Fruit fly (Drosophila melanogaster) whole organism, wandering third instar larva: Measurements from ENCODE around the gene Cpr97Eb.
A peak's percentile ranks its signal among the peaks of the same experiment; 100 is the strongest.

Experiments
- Abd-B ChIP-seq: fragments of >200 bp; optimal IDR thresholded peaks from 2 replicates; lab custom pipeline; 2017; ENCODE audit warnings: missing biosample characterization, missing genetic modification characterization
- CG32264 ChIP-seq: fragments of 200-800 bp; sonication (Bioruptor generic); optimal IDR thresholded peaks from 2 replicates; lab custom pipeline; 2016; ENCODE audit warnings: missing biosample characterization, missing genetic modification characterization
- CG9705 ChIP-seq: fragments of 200-800 bp; sonication (Bioruptor generic); optimal IDR thresholded peaks from 2 replicates; lab custom pipeline; 2018; ENCODE audit warnings: missing biosample characterization, mild to moderate bottlenecking, missing genetic modification characterization
- CrebA ChIP-seq: fragments of 200-800 bp; sonication (Bioruptor generic); optimal IDR thresholded peaks from 2 replicates; lab custom pipeline; 2016; ENCODE audit warnings: missing biosample characterization, mild to moderate bottlenecking, missing genetic modification characterization, borderline replicate concordance
- Dfd ChIP-seq: fragments of >200 bp; optimal IDR thresholded peaks from 2 replicates; lab custom pipeline; 2017; ENCODE audit warnings: missing biosample characterization, missing genetic modification characterization
- Dif ChIP-seq: fragments of 200-275, 200-300 bp; sonication (Bioruptor generic); optimal IDR thresholded peaks from 2 replicates; lab custom pipeline; 2018; ENCODE audit warnings: missing biosample characterization, missing genetic modification characterization; ENCODE audit not compliant: partially characterized antibody
- HLH106 ChIP-seq: fragments of 200-800 bp; optimal IDR thresholded peaks from 3 replicates; lab custom pipeline; 2019; ENCODE audit warnings: missing biosample characterization, mild to moderate bottlenecking, missing genetic modification characterization, moderate library complexity
- Hr83 ChIP-seq: fragments of 200-300 bp; sonication (Bioruptor generic); optimal IDR thresholded peaks from 2 replicates; lab custom pipeline; 2016; ENCODE audit warnings: missing biosample characterization, mild to moderate bottlenecking, missing genetic modification characterization, moderate library complexity; ENCODE audit not compliant: poor library complexity, severe bottlenecking
- Jra ChIP-seq: sonication (Bioruptor generic); optimal IDR thresholded peaks from 2 replicates; lab custom pipeline; 2016; ENCODE audit warnings: missing biosample characterization, missing genetic modification characterization
- Mio ChIP-seq: sonication (Bioruptor generic); optimal IDR thresholded peaks from 2 replicates; lab custom pipeline; 2016; ENCODE audit warnings: missing biosample characterization, missing genetic modification characterization
- Myc ChIP-seq: fragments of >200 bp; optimal IDR thresholded peaks from 2 replicates; lab custom pipeline; 2017
- N ChIP-seq: fragments of >200 bp; optimal IDR thresholded peaks from 2 replicates; lab custom pipeline; 2018; ENCODE audit warnings: missing biosample characterization, missing external identifiers, missing genetic modification characterization
- Rel ChIP-seq, 2 experiments: fragments of 200-800 bp; sonication (Bioruptor generic) in 1 of 2; optimal IDR thresholded peaks; 2 replicates in 1 of 2; 3 replicates in 1 of 2; lab custom pipeline; 2016 to 2019; ENCODE audit warnings: mild to moderate bottlenecking in 2 of 2, missing biosample characterization in 2 of 2, missing genetic modification characterization in 2 of 2, moderate library complexity in 1 of 2
- Sp1 ChIP-seq: fragments of 200-800 bp; sonication (Bioruptor generic); optimal IDR thresholded peaks from 3 replicates; lab custom pipeline; 2019; ENCODE audit warnings: missing biosample characterization, mild to moderate bottlenecking, missing genetic modification characterization, moderate library complexity
- Vsx2 ChIP-seq: fragments of 200-300, 225-300 bp; sonication (Bioruptor generic); optimal IDR thresholded peaks from 2 replicates; lab custom pipeline; 2018; ENCODE audit warnings: missing biosample characterization, missing genetic modification characterization; ENCODE audit not compliant: partially characterized antibody
- br ChIP-seq: fragments of 200-800 bp; sonication (Bioruptor generic); optimal IDR thresholded peaks from 2 replicates; lab custom pipeline; 2016; ENCODE audit warnings: missing biosample characterization, missing genetic modification characterization
- brk ChIP-seq: fragments of 200-800 bp; sonication (Bioruptor generic); optimal IDR thresholded peaks from 2 replicates; lab custom pipeline; 2016; ENCODE audit warnings: missing biosample characterization, mild to moderate bottlenecking, missing genetic modification characterization
- dl ChIP-seq, 2 experiments: fragments of 175-275, 200-275 bp in 1 of 2; fragments of 200-275 bp in 1 of 2; sonication (Bioruptor generic); optimal IDR thresholded peaks; lab custom pipeline; 2018; ENCODE audit warnings: mild to moderate bottlenecking in 2 of 2, missing biosample characterization in 2 of 2, missing genetic modification characterization in 2 of 2, moderate library complexity in 2 of 2; ENCODE audit not compliant: partially characterized antibody in 2 of 2, insufficient read depth in 1 of 2
- dmrt93B ChIP-seq: fragments of 200-800 bp; sonication (Bioruptor generic); optimal IDR thresholded peaks from 2 replicates; lab custom pipeline; 2018; ENCODE audit warnings: missing biosample characterization, mild to moderate bottlenecking, missing genetic modification characterization
- ey ChIP-seq: fragments of 200-800 bp; sonication (Bioruptor generic); optimal IDR thresholded peaks from 2 replicates; lab custom pipeline; 2016; ENCODE audit warnings: missing biosample characterization, missing genetic modification characterization
- foxo ChIP-seq, 2 experiments: fragments of 200-800 bp; sonication (Bioruptor generic); optimal IDR thresholded peaks; 2 replicates in 1 of 2; 3 replicates in 1 of 2; lab custom pipeline; 2016 to 2017; ENCODE audit warnings: missing biosample characterization in 2 of 2, missing genetic modification characterization in 2 of 2
- fru ChIP-seq: fragments of 200-800 bp; sonication (Bioruptor generic); optimal IDR thresholded peaks from 3 replicates; lab custom pipeline; 2016; ENCODE audit warnings: missing biosample characterization, mild to moderate bottlenecking, missing genetic modification characterization
- h ChIP-seq: fragments of 200-800 bp; sonication (Bioruptor generic); optimal IDR thresholded peaks from 3 replicates; lab custom pipeline; 2016; ENCODE audit warnings: missing biosample characterization, mild to moderate bottlenecking, missing genetic modification characterization
- jim ChIP-seq: fragments of 175-275, 200-325 bp; sonication (Bioruptor generic); optimal IDR thresholded peaks from 2 replicates; lab custom pipeline; 2016; ENCODE audit warnings: missing biosample characterization, mild to moderate bottlenecking, missing genetic modification characterization
- lola ChIP-seq: fragments of >200 bp; optimal IDR thresholded peaks from 2 replicates; lab custom pipeline; 2017; ENCODE audit warnings: missing biosample characterization, missing genetic modification characterization
- pan ChIP-seq: fragments of >200 bp; optimal IDR thresholded peaks from 2 replicates; lab custom pipeline; 2017
- rgr ChIP-seq: fragments of 200-800 bp; sonication (Bioruptor generic); optimal IDR thresholded peaks from 3 replicates; lab custom pipeline; 2016; ENCODE audit warnings: missing biosample characterization, mild to moderate bottlenecking, missing genetic modification characterization
- sage ChIP-seq: fragments of 200-800 bp; sonication (Bioruptor generic); optimal IDR thresholded peaks from 2 replicates; lab custom pipeline; 2016; ENCODE audit warnings: missing biosample characterization, mild to moderate bottlenecking, missing genetic modification characterization
- sv ChIP-seq: fragments of 200-800 bp; sonication (Bioruptor generic); optimal IDR thresholded peaks from 3 replicates; lab custom pipeline; 2016; ENCODE audit warnings: missing biosample characterization, missing genetic modification characterization
- tai ChIP-seq: sonication (Bioruptor generic); optimal IDR thresholded peaks from 2 replicates; lab custom pipeline; 2016; ENCODE audit warnings: missing biosample characterization, missing genetic modification characterization
- usp ChIP-seq: fragments of >200 bp; optimal IDR thresholded peaks from 2 replicates; lab custom pipeline; 2017; ENCODE audit warnings: missing biosample characterization, missing genetic modification characterization

Gene Cpr97Eb

dm6 chr3R:27070906-27071498 lies 19.9 kb downstream of the Cpr97Eb start:
- no peak for TF ChIP-seq dmrt93B
- TF ChIP-seq lola, result no peak
- TF ChIP-seq, all 38 proteins: peak for 0

DNA sequence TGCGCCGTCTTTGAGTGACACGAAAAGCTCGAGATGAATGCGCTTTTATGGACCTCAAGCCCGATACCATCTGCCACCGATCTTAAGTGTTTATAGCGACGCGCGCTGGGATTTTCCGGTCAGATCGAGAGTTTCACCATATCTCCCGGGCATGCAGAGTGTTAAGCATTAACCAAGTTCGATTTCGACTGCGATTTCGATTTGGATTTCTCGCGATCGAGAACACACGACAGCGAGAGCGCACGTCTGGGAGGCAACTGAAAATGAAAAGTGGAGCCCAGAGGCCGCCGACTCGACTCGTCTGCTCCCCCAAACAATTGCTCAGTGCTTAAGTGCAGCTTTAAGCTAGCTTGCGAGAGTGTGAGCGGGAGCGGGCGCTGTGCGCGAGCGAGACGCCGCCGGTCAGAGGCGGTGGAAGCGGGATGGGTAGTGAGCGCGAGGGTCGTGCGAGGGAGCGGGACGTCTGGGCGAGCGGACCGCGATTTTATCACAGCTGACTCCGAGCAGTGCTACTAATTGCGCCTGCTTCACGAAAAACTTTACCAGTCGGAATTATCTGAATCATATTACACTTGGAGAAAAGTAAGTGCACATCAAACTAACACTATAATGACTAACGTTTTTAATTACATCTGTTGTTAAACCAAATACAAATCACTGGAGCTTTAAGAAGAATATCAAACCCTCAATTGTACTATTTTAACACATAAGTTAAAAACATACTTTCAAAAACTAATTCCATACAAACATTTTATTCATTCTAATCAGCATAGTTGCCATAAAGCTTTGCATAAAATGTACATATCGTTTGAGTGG lies 20.9 kb downstream of the Cpr97Eb start, which contains the start of gene spz:
Gene spz (minus strand): TSS at position 261 of the 816 bp plus-strand sequence.
- TF ChIP-seq rgr (peak; percentile 0), h (GFP tag; lab: Kevin White, UChicago) (peak; percentile 49), sage (GFP tag; lab: Kevin White, UChicago) (no peak), Rel (GFP tag; optimal IDR thresholded peaks at IDR 0.05; lab: Kevin White, UChicago) (no peak), Rel (tag; optimal IDR thresholded peaks at IDR 0.05; lab: Kevin White, UChicago) (no peak), Hr83 (GFP tag; lab: Kevin White, UChicago) (peak; percentile 32), foxo (GFP tag; optimal IDR thresholded peaks at IDR 0.05; lab: Kevin White, UChicago) (peak in 1 of 2 experiments; percentile 6), Vsx2 (peak; percentile 33), dl (GFP tag; optimal IDR thresholded peaks at IDR 0.05; lab: Kevin White, UChicago; ENCODE audit: insufficient read depth in 1 of 2, partially characterized antibody in 2 of 2) (peak; percentile 61 to 89), fru (GFP tag; lab: Kevin White, UChicago) (peak; percentile 7), Dif (GFP tag; lab: Kevin White, UChicago) (peak; percentile 87), Jra (no peak), HLH106 (tag; lab: Kevin White, UChicago) (no peak), Mio (GFP tag; lab: Kevin White, UChicago) (no peak), br (GFP tag; lab: Kevin White, UChicago) (no peak), CG9705 (GFP tag; lab: Kevin White, UChicago) (no peak), lola (no peak), jim (GFP tag; lab: Kevin White, UChicago) (no peak), tai (GFP tag; lab: Kevin White, UChicago) (no peak)

- TF ChIP-seq Abd-B (GFP tag; lab: Kevin White, UChicago) (no peak), pan (lab: Kevin White, UChicago) (no peak), CG9705 (GFP tag; lab: Kevin White, UChicago) (no peak), rgr (no peak), jim (GFP tag; lab: Kevin White, UChicago) (no peak), Dfd (GFP tag; lab: Kevin White, UChicago) (no peak), Vsx2 (no peak), lola (no peak), Myc (lab: Kevin White, UChicago) (no peak), Dif (GFP tag; lab: Kevin White, UChicago) (no peak), Rel (GFP tag; optimal IDR thresholded peaks at IDR 0.05; lab: Kevin White, UChicago) (no peak), Rel (tag; optimal IDR thresholded peaks at IDR 0.05; lab: Kevin White, UChicago) (no peak), Jra (no peak)
Measured at dm6 chr3R:27069201-27069600, 21.7 kb downstream of the Cpr97Eb start.

dm6 chr3R:27067362-27067761 lies 23.6 kb downstream of the Cpr97Eb start:
- TF ChIP-seq Hr83 (GFP tag; lab: Kevin White, UChicago) (no peak), Rel (GFP tag; optimal IDR thresholded peaks at IDR 0.05; lab: Kevin White, UChicago) (no peak), Rel (tag; optimal IDR thresholded peaks at IDR 0.05; lab: Kevin White, UChicago) (no peak), Mio (GFP tag; lab: Kevin White, UChicago) (no peak), Vsx2 (no peak), fru (GFP tag; lab: Kevin White, UChicago) (no peak), HLH106 (tag; lab: Kevin White, UChicago) (no peak), Jra (no peak), dmrt93B (no peak), ey (GFP tag; lab: Kevin White, UChicago) (no peak), jim (GFP tag; lab: Kevin White, UChicago) (no peak), h (GFP tag; lab: Kevin White, UChicago) (no peak), CrebA (no peak), CG9705 (GFP tag; lab: Kevin White, UChicago) (no peak), dl (GFP tag; optimal IDR thresholded peaks at IDR 0.05; lab: Kevin White, UChicago; ENCODE audit: insufficient read depth in 1 of 2, partially characterized antibody in 2 of 2) (no peak), foxo (GFP tag; optimal IDR thresholded peaks at IDR 0.05; lab: Kevin White, UChicago) (no peak), sv (GFP tag; lab: Kevin White, UChicago) (no peak), pan (lab: Kevin White, UChicago) (no peak)

DNA sequence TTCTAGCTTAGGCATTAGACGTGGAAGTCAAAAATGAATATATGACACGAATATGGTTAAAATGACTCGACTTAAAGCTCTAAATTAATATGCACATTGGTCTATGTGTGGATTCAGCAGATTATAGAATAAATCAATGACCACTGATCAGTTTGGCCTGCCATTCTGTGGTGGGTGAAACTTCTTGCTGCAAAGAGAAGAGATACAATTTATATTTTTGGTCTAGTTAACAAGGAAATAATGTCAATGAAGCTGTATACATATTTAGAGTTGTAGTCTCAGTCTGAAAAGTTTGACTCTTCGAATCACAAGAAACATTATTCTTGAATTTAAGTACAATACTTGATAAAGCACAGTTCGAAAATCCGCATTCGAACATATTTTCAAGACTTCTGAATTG lies 25.8 kb downstream of the Cpr97Eb start, which contains the start of gene CG43935:
Gene CG43935 (plus strand): TSS at position 301 of the 400 bp plus-strand sequence.
- no peak for TF ChIP-seq HLH106 (tag; lab: Kevin White, UChicago)
- TF ChIP-seq Dfd (GFP tag; lab: Kevin White, UChicago), result no peak
- no peak for TF ChIP-seq lola
- TF ChIP-seq CG32264, result no peak
- no peak for TF ChIP-seq Vsx2
- TF ChIP-seq N (GFP tag; lab: Kevin White, UChicago), result no peak
- TF ChIP-seq usp (GFP tag; lab: Kevin White, UChicago), result no peak
- no peak for TF ChIP-seq tai (GFP tag; lab: Kevin White, UChicago)
- no peak for TF ChIP-seq brk (GFP tag; lab: Kevin White, UChicago)
- no peak for TF ChIP-seq ey (GFP tag; lab: Kevin White, UChicago)
- TF ChIP-seq h (GFP tag; lab: Kevin White, UChicago), result no peak
- TF ChIP-seq dl (GFP tag; optimal IDR thresholded peaks at IDR 0.05; lab: Kevin White, UChicago; ENCODE audit: insufficient read depth in 1 of 2, partially characterized antibody in 2 of 2), result no peak
- no peak for TF ChIP-seq fru (GFP tag; lab: Kevin White, UChicago)
- TF ChIP-seq Jra, result no peak
- TF ChIP-seq Sp1 (GFP tag; lab: Kevin White, UChicago), result no peak
- TF ChIP-seq pan (lab: Kevin White, UChicago), result no peak
- no peak for TF ChIP-seq sage (GFP tag; lab: Kevin White, UChicago)
- TF ChIP-seq rgr, result no peak
- no peak for TF ChIP-seq jim (GFP tag; lab: Kevin White, UChicago)
